Fruit fly (Drosophila melanogaster): ENCODE data around the gene Sld5.

- TF ChIP-seq CG10669 (GFP tag; optimal IDR thresholded peaks at IDR 0.05) (no peak), Ets96B (tag; optimal IDR thresholded peaks at IDR 0.05) (no peak), Gug (GFP tag; IDR thresholded peaks at IDR 0.05) (no peak), CG6854 (GFP tag; optimal IDR thresholded peaks at IDR 0.05) (peak; percentile 19), CG9139 (GFP tag; optimal IDR thresholded peaks at IDR 0.05) (no peak), CG8319 (GFP tag; optimal IDR thresholded peaks at IDR 0.05) (no peak), Met (GFP tag; optimal IDR thresholded peaks at IDR 0.05) (no peak), CG10631 (GFP tag; optimal IDR thresholded peaks at IDR 0.05) (no peak), CG6163 (GFP tag; IDR thresholded peaks at IDR 0.05) (no peak), Blimp-1 (GFP tag; optimal IDR thresholded peaks at IDR 0.05) (no peak), CG8119 (GFP tag; IDR thresholded peaks at IDR 0.05) (no peak), esn (GFP tag; optimal IDR thresholded peaks at IDR 0.05) (no peak), Lpt (GFP tag; optimal IDR thresholded peaks at IDR 0.05) (no peak)
Observed at dm6 chr3R:26031968-26032610, 24.3 kb downstream of the Sld5 start.

Measured in whole organism, prepupa.